Worm (Caenorhabditis elegans): Measurements from ENCODE around the gene pgap-2.

- TF ChIP-seq ceh-63 (GFP tag; optimal IDR thresholded peaks at IDR 0.05), result no peak
- TF ChIP-seq ztf-11 (tag; optimal IDR thresholded peaks at IDR 0.05), result peak in 1 of 2 experiments; percentile 15
- no peak for TF ChIP-seq ets-5 (GFP tag; IDR thresholded peaks at IDR 0.05)
- TF ChIP-seq nhr-47 (tag; optimal IDR thresholded peaks at IDR 0.05), result peak; percentile 73
- no peak for TF ChIP-seq snpc-4 (tag; optimal IDR thresholded peaks at IDR 0.05)
- TF ChIP-seq nhr-11 (tag; optimal IDR thresholded peaks at IDR 0.05), result no peak
- TF ChIP-seq pqm-1 (tag; optimal IDR thresholded peaks at IDR 0.05), result no peak
Observed at ce11 chrIII:4689595-4689994, 15.7 kb upstream of the pgap-2 start.
